Fruit fly (Drosophila melanogaster): ENCODE data around the gene Or85f.
A peak's percentile ranks its signal among the peaks of the same experiment; 100 is the strongest.

- peak; percentile 80 for TF ChIP-seq CG34422 (GFP tag; IDR thresholded peaks at IDR 0.05)
- TF ChIP-seq Awh (GFP tag; IDR thresholded peaks at IDR 0.05), result no peak
Observed at dm6 chr3R:9404104-9404512, 6.1 kb downstream of the Or85f start, which contains the start of the genes CG9356, BBIP1 and CG8135.
